Fruit fly (Drosophila melanogaster) whole organism, embryonic: ENCODE data around the gene CG32568.
A peak's percentile ranks its signal among the peaks of the same experiment; 100 is the strongest.

Source experiments
- Bteb2 ChIP-seq: fragments of 200-800 bp; sonication (Bioruptor generic); optimal IDR thresholded peaks from 2 replicates; lab custom pipeline; 2016; ENCODE audit warnings: missing biosample characterization, missing genetic modification characterization
- CG1024 ChIP-seq: fragments of 200-800 bp; sonication (Bioruptor generic); IDR thresholded peaks from 2 replicates; pipeline ENCODE4 v1.3.6; 2022; ENCODE audit warnings: missing biosample characterization, missing genetic modification characterization
- CG10543 ChIP-seq: fragments of 200-800 bp; sonication (Bioruptor generic); optimal IDR thresholded peaks from 3 replicates; lab custom pipeline; 2017; ENCODE audit warnings: missing biosample characterization, mild to moderate bottlenecking, missing genetic modification characterization, moderate library complexity
- CG14441 ChIP-seq: fragments of 200-800 bp; sonication (Bioruptor generic); IDR thresholded peaks from 2 replicates; pipeline ENCODE4 v1.3.6; 2022; ENCODE audit warnings: missing biosample characterization, missing genetic modification characterization
- CG16863 ChIP-seq: fragments of 200-800 bp; sonication (Bioruptor generic); optimal IDR thresholded peaks from 3 replicates; lab custom pipeline; 2016; ENCODE audit warnings: missing biosample characterization, missing genetic modification characterization
- CG17328 ChIP-seq: fragments of 200-800 bp; sonication (Bioruptor generic); IDR thresholded peaks from 2 replicates; pipeline ENCODE4 v1.3.6; 2022; ENCODE audit warnings: missing biosample characterization, missing genetic modification characterization
- CG17568 ChIP-seq: fragments of 200-800 bp; sonication (Bioruptor generic); optimal IDR thresholded peaks from 2 replicates; lab custom pipeline; 2018; ENCODE audit warnings: missing biosample characterization, mild to moderate bottlenecking, missing genetic modification characterization, moderate library complexity
- CG6813 ChIP-seq: fragments of 200-800 bp; sonication (Bioruptor generic); optimal IDR thresholded peaks from 2 replicates; lab custom pipeline; 2017; ENCODE audit warnings: missing biosample characterization, missing genetic modification characterization, mild to moderate bottlenecking, moderate library complexity, missing genetic modification reagents
- Camta ChIP-seq: fragments of 200-800 bp; sonication (Bioruptor generic); optimal IDR thresholded peaks from 2 replicates; lab custom pipeline; 2016; ENCODE audit warnings: missing biosample characterization, missing genetic modification characterization
- CoRest ChIP-seq: fragments of 200-800 bp; sonication (Bioruptor generic); optimal IDR thresholded peaks from 3 replicates; lab custom pipeline; 2018; ENCODE audit warnings: missing biosample characterization, mild to moderate bottlenecking, missing genetic modification characterization, moderate library complexity
- Dip2 ChIP-seq: fragments of 200-800 bp; sonication (Bioruptor generic); IDR thresholded peaks from 2 replicates; pipeline ENCODE4 v1.3.6; 2022; ENCODE audit warnings: missing biosample characterization, missing genetic modification characterization
- E2f2 ChIP-seq: fragments of 200-800 bp; sonication (Bioruptor generic); IDR thresholded peaks from 2 replicates; pipeline ENCODE4 v1.3.6; 2022; ENCODE audit warnings: missing biosample characterization, missing genetic modification characterization
- Fer2 ChIP-seq: fragments of 200-800 bp; sonication (Bioruptor generic); optimal IDR thresholded peaks from 2 replicates; lab custom pipeline; 2018; ENCODE audit warnings: missing biosample characterization, mild to moderate bottlenecking, missing genetic modification characterization, moderate library complexity
- GATAe ChIP-seq: fragments of 200-800 bp; sonication (Bioruptor generic); conservative IDR thresholded peaks from 2 replicates; pipeline ENCODE4 v1.3.6; 2022; ENCODE audit warnings: missing biosample characterization, missing genetic modification characterization
- Hmx ChIP-seq: fragments of 200-800 bp; sonication (Bioruptor generic); optimal IDR thresholded peaks from 2 replicates; lab custom pipeline; 2016; ENCODE audit warnings: missing biosample characterization, missing genetic modification characterization
- Kr ChIP-seq: fragments of 200-800 bp; sonication (Bioruptor generic); optimal IDR thresholded peaks from 2 replicates; lab custom pipeline; 2017; ENCODE audit warnings: missing biosample characterization, mild to moderate bottlenecking, missing genetic modification characterization
- Max ChIP-seq: fragments of 200-800 bp; sonication (Bioruptor generic); optimal IDR thresholded peaks from 2 replicates; lab custom pipeline; 2016; ENCODE audit warnings: missing biosample characterization, mild to moderate bottlenecking, missing genetic modification characterization
- Med ChIP-seq: fragments of 200-800 bp; sonication (Bioruptor generic); peaks from one replicate; lab custom pipeline; 2016; ENCODE audit warnings: missing biosample characterization, missing genetic modification characterization, mild to moderate bottlenecking, inconsistent platforms, moderate library complexity
- Myb ChIP-seq: fragments of 200-800 bp; sonication (Bioruptor generic); optimal IDR thresholded peaks from 2 replicates; lab custom pipeline; 2016; ENCODE audit warnings: missing biosample characterization, missing genetic modification characterization
- Optix ChIP-seq: fragments of 200-800 bp; sonication (Bioruptor generic); IDR thresholded peaks from 3 replicates; pipeline ENCODE4 v1.3.6; 2022; ENCODE audit warnings: missing biosample characterization, missing genetic modification characterization
- Sox100B ChIP-seq: fragments of 200-800 bp; sonication (Bioruptor generic); optimal IDR thresholded peaks from 3 replicates; lab custom pipeline; 2018; ENCODE audit warnings: missing biosample characterization, mild to moderate bottlenecking, missing genetic modification characterization
- ase ChIP-seq: fragments of 200-800 bp; sonication (Bioruptor generic); IDR thresholded peaks from 3 replicates; pipeline ENCODE4 v1.3.6; 2022; ENCODE audit warnings: missing biosample characterization, missing genetic modification characterization
- bigmax ChIP-seq: fragments of 200-800 bp; sonication (Bioruptor generic); optimal IDR thresholded peaks from 2 replicates; lab custom pipeline; 2018; ENCODE audit warnings: missing biosample characterization, mild to moderate bottlenecking, missing genetic modification characterization
- cwo ChIP-seq: fragments of 200-800 bp; sonication (Bioruptor generic); optimal IDR thresholded peaks from 3 replicates; lab custom pipeline; 2017; ENCODE audit warnings: missing biosample characterization, missing genetic modification characterization, mild to moderate bottlenecking, moderate library complexity, missing genetic modification reagents
- dati ChIP-seq: fragments of 200-800 bp; sonication (Bioruptor generic); IDR thresholded peaks from 2 replicates; pipeline ENCODE4 v1.3.6; 2022; ENCODE audit warnings: missing biosample characterization, missing genetic modification characterization
- eve ChIP-seq, 2 experiments: fragments of >200 bp; optimal IDR thresholded peaks; 2 replicates each; lab custom pipeline; 2017; ENCODE audit warnings: missing biosample characterization in 2 of 2, missing genetic modification characterization in 2 of 2
- exex ChIP-seq: fragments of 200-800 bp; sonication (Bioruptor generic); optimal IDR thresholded peaks from 4 replicates; lab custom pipeline; 2018; ENCODE audit warnings: missing biosample characterization, mild to moderate bottlenecking, missing genetic modification characterization, moderate library complexity
- eyg ChIP-seq: fragments of 200-800 bp; sonication (Bioruptor generic); optimal IDR thresholded peaks from 3 replicates; lab custom pipeline; 2016; ENCODE audit warnings: missing biosample characterization, missing genetic modification characterization
- fd64A ChIP-seq: fragments of 200-800 bp; sonication (Bioruptor generic); optimal IDR thresholded peaks from 3 replicates; lab custom pipeline; 2018; ENCODE audit warnings: missing biosample characterization, mild to moderate bottlenecking, missing genetic modification characterization
- grn ChIP-seq: fragments of 200-800 bp; sonication (Bioruptor generic); optimal IDR thresholded peaks from 3 replicates; lab custom pipeline; 2017; ENCODE audit warnings: missing biosample characterization, missing genetic modification characterization
- gro ChIP-seq: fragments of 200-800 bp; sonication (Bioruptor generic); optimal IDR thresholded peaks from 2 replicates; lab custom pipeline; 2016; ENCODE audit warnings: missing biosample characterization, missing genetic modification characterization
- mirr ChIP-seq: fragments of 200-800 bp; sonication (Bioruptor generic); optimal IDR thresholded peaks from 3 replicates; lab custom pipeline; 2018; ENCODE audit warnings: missing biosample characterization, mild to moderate bottlenecking, missing genetic modification characterization
- nmo ChIP-seq: fragments of 200-800 bp; sonication (Bioruptor generic); optimal IDR thresholded peaks from 2 replicates; lab custom pipeline; 2018; ENCODE audit warnings: missing biosample characterization, mild to moderate bottlenecking, missing genetic modification characterization, moderate library complexity
- pfk ChIP-seq: fragments of 200-800 bp; sonication (Bioruptor generic); optimal IDR thresholded peaks from 2 replicates; lab custom pipeline; 2018; ENCODE audit warnings: missing biosample characterization, mild to moderate bottlenecking, missing genetic modification characterization, moderate library complexity
- schlank ChIP-seq: fragments of 200-800 bp; sonication (Bioruptor generic); optimal IDR thresholded peaks from 2 replicates; lab custom pipeline; 2018; ENCODE audit warnings: missing biosample characterization, mild to moderate bottlenecking, missing genetic modification characterization
- sna ChIP-seq: fragments of 200-800 bp; sonication (Bioruptor generic); IDR thresholded peaks from 2 replicates; pipeline ENCODE4 v1.3.6; 2022; ENCODE audit warnings: missing biosample characterization, missing genetic modification characterization; ENCODE audit not compliant: partially characterized antibody
- sug ChIP-seq: fragments of 200-800 bp; optimal IDR thresholded peaks from 2 replicates; lab custom pipeline; 2019; ENCODE audit warnings: missing biosample characterization, mild to moderate bottlenecking, missing genetic modification characterization, moderate library complexity
- tna ChIP-seq: fragments of 200-800 bp; sonication (Bioruptor generic); IDR thresholded peaks from 2 replicates; pipeline ENCODE4 v1.3.6; 2022; ENCODE audit warnings: missing biosample characterization, missing genetic modification characterization; ENCODE audit not compliant: partially characterized antibody
- vnd ChIP-seq: fragments of 200-800 bp; sonication (Bioruptor generic); IDR thresholded peaks from 3 replicates; pipeline ENCODE4 v1.3.6; 2022; ENCODE audit warnings: missing biosample characterization, missing genetic modification characterization; ENCODE audit not compliant: partially characterized antibody
- vvl ChIP-seq: fragments of 200-800 bp; sonication (Bioruptor generic); IDR thresholded peaks from 2 replicates; pipeline ENCODE4 v1.3.6; 2022; ENCODE audit warnings: missing biosample characterization, missing genetic modification characterization

The CG32568 gene

dm6 chrX:16701941-16702340, 38.8 kb upstream of the CG32568 start, which contains the start of gene sphe:
sphe (minus strand) TSS chrX:16701972.
- TF ChIP-seq eyg, result no peak
- TF ChIP-seq CG17568, result no peak
- peak; percentile 46 for TF ChIP-seq GATAe (GFP tag; lab: Robert Waterston, UW)
- peak; percentile 61 for TF ChIP-seq exex (tag; lab: Kevin White, UChicago)
- TF ChIP-seq Bteb2 (GFP tag; lab: Kevin White, UChicago), result no peak
- peak; percentile 9 for TF ChIP-seq sug (tag; lab: Kevin White, UChicago)
- TF ChIP-seq grn, result peak; percentile 35
- no peak for TF ChIP-seq Myb (GFP tag; lab: Kevin White, UChicago)

dm6 chrX:16703747-16704146, 37.0 kb upstream of the CG32568 start, which contains the start of the genes CG9673 and CG4653:
CG9673 (minus strand) TSS chrX:16703884.
CG4653 (plus strand) TSS chrX:16704081.
- peak; percentile 68 for TF ChIP-seq exex (tag; lab: Kevin White, UChicago)
- peak; percentile 62 for TF ChIP-seq cwo
- peak; percentile 5 for TF ChIP-seq mirr (GFP tag; lab: Kevin White, UChicago)
- TF ChIP-seq CG1024 (GFP tag; lab: Robert Waterston, UW), result no peak
- no peak for TF ChIP-seq fd64A (GFP tag; lab: Kevin White, UChicago)
- TF ChIP-seq E2f2, result no peak
- TF ChIP-seq grn, result peak; percentile 50
- TF ChIP-seq vvl, result no peak
- no peak for TF ChIP-seq schlank (tag; lab: Kevin White, UChicago)
- TF ChIP-seq CG6813, result peak; percentile 4
- peak; percentile 12 for TF ChIP-seq CG10543
- TF ChIP-seq Med (GFP tag; lab: Kevin White, UChicago), result peak; percentile 6
- peak; percentile 64 for TF ChIP-seq GATAe (GFP tag; lab: Robert Waterston, UW)
- TF ChIP-seq sug (tag; lab: Kevin White, UChicago), result peak; percentile 51
- TF ChIP-seq, all 482 proteins: peak for 9

- TF ChIP-seq GATAe (GFP tag; lab: Robert Waterston, UW), result peak; percentile 39; the same call in 1 of the 2 replicates
- no peak for TF ChIP-seq Fer2 (tag; lab: Kevin White, UChicago)
- peak; percentile 57 for TF ChIP-seq grn
- TF ChIP-seq Camta (GFP tag; lab: Kevin White, UChicago), result no peak
- TF ChIP-seq sug (tag; lab: Kevin White, UChicago), result peak; percentile 80
Measured at dm6 chrX:16706774-16707173, 33.9 kb upstream of the CG32568 start, which contains the start of gene CG9672. CG9672 (minus strand) TSS chrX:16706874.

DNA sequence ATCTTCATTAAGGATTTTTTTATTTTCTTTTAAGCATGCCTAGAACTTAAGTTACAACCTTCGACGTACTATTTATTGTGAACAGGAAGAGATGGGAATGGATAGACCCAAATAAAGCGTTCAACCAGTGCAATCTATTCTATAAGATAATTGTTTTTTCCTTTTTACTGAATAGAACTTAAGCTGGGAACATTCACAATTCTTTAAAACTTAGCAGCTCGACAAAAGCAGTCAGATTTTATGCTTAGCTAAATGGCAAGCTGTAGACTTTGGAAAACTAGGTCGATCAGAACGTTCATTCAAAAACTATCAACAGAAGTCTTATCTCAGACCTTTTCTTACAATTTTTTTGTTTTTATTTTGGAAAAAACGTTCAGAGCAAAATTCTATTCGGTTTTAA, 29.7 kb upstream of the CG32568 start, which contains the start of gene CG13008:
TSS of gene CG13008 (plus strand) at position 301 of the 400 bp plus-strand sequence.
- TF ChIP-seq ase, result no peak
- TF ChIP-seq CG17328 (GFP tag; lab: Robert Waterston, UW), result no peak
- TF ChIP-seq gro (GFP tag; lab: Kevin White, UChicago), result no peak
- TF ChIP-seq Sox100B (GFP tag; lab: Kevin White, UChicago), result no peak
- no peak for TF ChIP-seq nmo
- no peak for TF ChIP-seq Kr (GFP tag; lab: Kevin White, UChicago)
- no peak for TF ChIP-seq CoRest
- no peak for TF ChIP-seq tna
- no peak for TF ChIP-seq CG16863 (GFP tag; lab: Kevin White, UChicago)
- TF ChIP-seq pfk (GFP tag; lab: Kevin White, UChicago), result no peak
- TF ChIP-seq dati, result no peak
- no peak for TF ChIP-seq Optix (GFP tag; lab: Robert Waterston, UW)
- no peak for TF ChIP-seq Hmx (GFP tag; lab: Kevin White, UChicago)
- no peak for TF ChIP-seq sna (GFP tag; lab: Robert Waterston, UW)
- TF ChIP-seq bigmax (GFP tag; lab: Kevin White, UChicago), result no peak
- TF ChIP-seq CG14441 (GFP tag; lab: Robert Waterston, UW), result no peak
- no peak for TF ChIP-seq Max (GFP tag; lab: Kevin White, UChicago)
- no peak for TF ChIP-seq vnd
- TF ChIP-seq eve (GFP tag; optimal IDR thresholded peaks at IDR 0.05; lab: Kevin White, UChicago), result no peak
- TF ChIP-seq Dip2, result no peak
